Worm (Caenorhabditis elegans) whole organism, midembryonic: ENCODE results near the gene M199.7.

Experiments
- T22C8.4 ChIP-seq: fragments of 200-800 bp; sonication (Bioruptor generic); IDR thresholded peaks from 2 replicates; pipeline ENCODE4 v1.3.6; 2022; ENCODE audit warnings: missing genetic modification characterization, missing compliant biosample characterization
- cog-1 ChIP-seq: sonication (generic microtip); optimal IDR thresholded peaks from 2 replicates; lab custom pipeline; 2016; ENCODE audit warnings: missing genetic modification characterization, missing compliant biosample characterization
- flt-1 ChIP-seq: fragments of 200-800 bp; sonication (Bioruptor generic); IDR thresholded peaks from 2 replicates; pipeline ENCODE4 v1.3.6; 2022; ENCODE audit warnings: missing genetic modification characterization, missing compliant biosample characterization
- klf-2 ChIP-seq: fragments of 200-800 bp; sonication (Bioruptor generic); conservative IDR thresholded peaks from 2 replicates; pipeline ENCODE4 v1.3.6; 2022; ENCODE audit warnings: missing genetic modification reagents, missing genetic modification characterization, missing compliant biosample characterization
- med-1 ChIP-seq: sonication (generic microtip); optimal IDR thresholded peaks from 2 replicates; lab custom pipeline; 2017; ENCODE audit warnings: missing genetic modification characterization, mild to moderate bottlenecking, missing compliant biosample characterization, antibody characterized with exemption, missing genetic modification reagents; ENCODE audit not compliant: insufficient read depth
- ref-1 ChIP-seq: fragments of 200-800 bp; sonication (Bioruptor generic); conservative IDR thresholded peaks from 2 replicates; pipeline ENCODE4 v1.3.6; 2022; ENCODE audit warnings: missing genetic modification reagents, missing genetic modification characterization, missing compliant biosample characterization
- tab-1 ChIP-seq: fragments of 200-800 bp; sonication (Bioruptor generic); IDR thresholded peaks from 2 replicates; pipeline ENCODE4 v1.3.6; 2022; ENCODE audit warnings: missing genetic modification characterization, missing compliant biosample characterization
- ztf-23 ChIP-seq: fragments of 200-800 bp; sonication (Bioruptor generic); IDR thresholded peaks from 2 replicates; pipeline ENCODE4 v1.3.6; 2022; ENCODE audit warnings: missing genetic modification reagents, missing genetic modification characterization, missing compliant biosample characterization
- ztf-29 ChIP-seq: fragments of 200-800 bp; sonication (Bioruptor generic); IDR thresholded peaks from 2 replicates; pipeline ENCODE4 v1.3.6; 2022; ENCODE audit warnings: missing genetic modification reagents, missing genetic modification characterization, missing compliant biosample characterization

ce11 chrIV:15165602-15166001, 42.6 kb downstream of the M199.7 start:
- TF ChIP-seq klf-2 (no peak), med-1 (GFP tag; lab: Kevin White, UChicago) (no peak), flt-1 (no peak), T22C8.4 (GFP tag; lab: Robert Waterston, UW) (no peak), cog-1 (tag; lab: Kevin White, UChicago) (no peak), tab-1 (no peak), ref-1 (GFP tag; lab: Robert Waterston, UW) (no peak), ztf-29 (GFP tag; lab: Robert Waterston, UW) (no peak), ztf-23 (GFP tag; lab: Robert Waterston, UW) (no peak)
